Worm (Caenorhabditis elegans) whole organism, L4/young adult: ENCODE results near the gene grld-1.

Experiments
- W03F9.2 ChIP-seq: fragments of 150-350 bp; optimal IDR thresholded peaks from 2 replicates; lab custom pipeline; 2014; ENCODE audit warnings: missing biosample characterization, missing genetic modification characterization
- dao-5 ChIP-seq: sonication (generic microtip); optimal IDR thresholded peaks from 2 replicates; lab custom pipeline; 2016; ENCODE audit warnings: missing genotype, missing genetic modification characterization, moderate library complexity, missing compliant biosample characterization
- him-1 ChIP-seq: sonication (generic microtip); optimal IDR thresholded peaks from 2 replicates; lab custom pipeline; 2016; ENCODE audit warnings: missing genotype, missing genetic modification reagents, missing genetic modification characterization, missing compliant biosample characterization

- no peak for TF ChIP-seq dao-5 (tag; lab: Kevin White, UChicago)
- no peak for TF ChIP-seq W03F9.2 (tag; lab: Kevin White, UChicago)
- no peak for TF ChIP-seq him-1
These were observed 47.5 kb downstream of the grld-1 start for ce11 chrIV:78206-78605.
